Worm (Caenorhabditis elegans) whole organism, L1 larva: ENCODE data around the gene cey-1.
A peak's percentile ranks its signal among the peaks of the same experiment; 100 is the strongest.

ENCODE experiments used
- C16A3.4 ChIP-seq: fragments of 150-350 bp; optimal IDR thresholded peaks from 2 replicates; lab custom pipeline; 2014; ENCODE audit warnings: missing biosample characterization, missing genetic modification characterization
- C34B4.2 ChIP-seq: sonication (generic microtip); optimal IDR thresholded peaks from 2 replicates; lab custom pipeline; 2017; ENCODE audit warnings: mild to moderate bottlenecking, missing genetic modification characterization, missing compliant biosample characterization
- F16B12.6 ChIP-seq: fragments of 150-350 bp; optimal IDR thresholded peaks from 2 replicates; lab custom pipeline; 2014; ENCODE audit warnings: missing biosample characterization, missing genetic modification characterization
- aha-1 ChIP-seq: fragments of 150-350 bp; optimal IDR thresholded peaks from 2 replicates; lab custom pipeline; 2014; ENCODE audit warnings: missing biosample characterization, missing genetic modification characterization
- alr-1 ChIP-seq: fragments of 200-800 bp; sonication (Bioruptor generic); optimal IDR thresholded peaks from 2 replicates; lab custom pipeline; 2018; ENCODE audit warnings: borderline replicate concordance, mild to moderate bottlenecking, missing genetic modification characterization, missing compliant biosample characterization
- ama-1 ChIP-seq: fragments of 150-350 bp; optimal IDR thresholded peaks from 2 replicates; lab custom pipeline; 2014
- blmp-1 ChIP-seq: fragments of 150-350 bp; optimal IDR thresholded peaks from 2 replicates; lab custom pipeline; 2014; ENCODE audit warnings: missing biosample characterization, missing genetic modification characterization
- ceh-63 ChIP-seq: fragments of 200-800 bp; sonication (Bioruptor generic); optimal IDR thresholded peaks from 2 replicates; lab custom pipeline; 2018; ENCODE audit warnings: mild to moderate bottlenecking, missing genetic modification characterization, missing compliant biosample characterization
- ceh-82 ChIP-seq, 3 experiments: fragments of 150-350 bp in 1 of 3; sonication (generic microtip) in 2 of 3; optimal IDR thresholded peaks; 2 replicates each; lab custom pipeline; 2014 to 2017; ENCODE audit warnings: missing biosample characterization in 3 of 3, missing genetic modification characterization in 3 of 3
- ceh-88 ChIP-seq: fragments of 200-800 bp; sonication (Bioruptor generic); IDR thresholded peaks from 2 replicates; pipeline ENCODE4 v1.3.6; 2022; ENCODE audit warnings: missing genetic modification characterization, missing compliant biosample characterization
- ceh-90 ChIP-seq: sonication (generic microtip); optimal IDR thresholded peaks from 2 replicates; lab custom pipeline; 2016; ENCODE audit warnings: missing genetic modification characterization, missing compliant biosample characterization
- ces-1 ChIP-seq: fragments of 150-350 bp; optimal IDR thresholded peaks from 2 replicates; lab custom pipeline; 2014; ENCODE audit warnings: missing biosample characterization, missing genetic modification reagents, missing genetic modification characterization
- dpl-1 ChIP-seq, 3 experiments: fragments of 150-350 bp in 2 of 3; sonication (generic microtip) in 1 of 3; optimal IDR thresholded peaks; 2 replicates each; lab custom pipeline; 2014 to 2017; ENCODE audit warnings: missing biosample characterization in 3 of 3, missing genetic modification characterization in 3 of 3, missing genetic modification reagents in 3 of 3
- dsc-1 ChIP-seq: sonication (generic microtip); optimal IDR thresholded peaks from 2 replicates; lab custom pipeline; 2016; ENCODE audit warnings: mild to moderate bottlenecking, missing genetic modification characterization, missing compliant biosample characterization
- elt-2 ChIP-seq: sonication (generic microtip); optimal IDR thresholded peaks from 2 replicates; lab custom pipeline; 2016; ENCODE audit warnings: missing genetic modification characterization, mild to moderate bottlenecking, inconsistent platforms, missing compliant biosample characterization, missing genetic modification reagents
- ets-5 ChIP-seq: fragments of 200-800 bp; sonication (Bioruptor generic); IDR thresholded peaks from 2 replicates; pipeline ENCODE4 v1.3.6; 2022; ENCODE audit warnings: missing genetic modification characterization, missing compliant biosample characterization
- fkh-10 ChIP-seq: sonication (generic microtip); optimal IDR thresholded peaks from 2 replicates; lab custom pipeline; 2017; ENCODE audit warnings: missing biosample characterization, missing genetic modification reagents, missing genetic modification characterization
- fkh-4 ChIP-seq: sonication (generic microtip); optimal IDR thresholded peaks from 2 replicates; lab custom pipeline; 2016; ENCODE audit warnings: missing compliant biosample characterization, missing genetic modification characterization, borderline replicate concordance
- hlh-17 ChIP-seq: fragments of 200-800 bp; sonication (Bioruptor generic); optimal IDR thresholded peaks from 2 replicates; lab custom pipeline; 2018; ENCODE audit warnings: missing genetic modification characterization, mild to moderate bottlenecking, missing compliant biosample characterization, moderate library complexity, borderline replicate concordance
- hpl-2 ChIP-seq: fragments of 150-350 bp; optimal IDR thresholded peaks from 2 replicates; lab custom pipeline; 2014; ENCODE audit warnings: missing biosample characterization, missing genetic modification reagents, missing genetic modification characterization
- irx-1 ChIP-seq: sonication (generic microtip); optimal IDR thresholded peaks from 2 replicates; lab custom pipeline; 2016; ENCODE audit warnings: missing genetic modification characterization, missing compliant biosample characterization
- isw-1 ChIP-seq: fragments of 200-800 bp; sonication (Bioruptor generic); IDR thresholded peaks from 2 replicates; pipeline ENCODE4 v1.3.6; 2022; ENCODE audit warnings: missing genetic modification characterization, missing compliant biosample characterization
- lin-15B ChIP-seq: fragments of 150-350 bp; sonication (generic microtip); optimal IDR thresholded peaks from 3 replicates; lab custom pipeline; 2014; ENCODE audit warnings: missing biosample characterization, missing genetic modification characterization
- lin-35 ChIP-seq, 2 experiments: fragments of 150-350 bp; optimal IDR thresholded peaks; 2 replicates each; lab custom pipeline; 2014; ENCODE audit warnings: missing biosample characterization in 2 of 2, missing genetic modification characterization in 2 of 2, missing genetic modification reagents in 2 of 2
- lin-39 ChIP-seq: fragments of 150-350 bp; optimal IDR thresholded peaks from 2 replicates; lab custom pipeline; 2014; ENCODE audit warnings: missing biosample characterization, missing genetic modification reagents, missing genetic modification characterization
- lsy-2 ChIP-seq, 2 experiments: fragments of 150-350 bp; optimal IDR thresholded peaks; 2 replicates each; lab custom pipeline; 2014; ENCODE audit warnings: missing biosample characterization in 2 of 2, missing genetic modification characterization in 2 of 2
- mab-9 ChIP-seq: fragments of 200-800 bp; sonication (Bioruptor generic); IDR thresholded peaks from 2 replicates; pipeline ENCODE4 v1.3.6; 2022; ENCODE audit warnings: missing genetic modification reagents, missing genetic modification characterization, missing compliant biosample characterization
- mdl-1 ChIP-seq, 2 experiments: fragments of 150-350 bp; optimal IDR thresholded peaks; 2 replicates each; lab custom pipeline; 2014 to 2017; ENCODE audit warnings: missing biosample characterization in 2 of 2, missing genetic modification characterization in 2 of 2, inconsistent platforms in 1 of 2
- nhr-20 ChIP-seq: sonication (generic microtip); optimal IDR thresholded peaks from 2 replicates; lab custom pipeline; 2016; ENCODE audit warnings: mild to moderate bottlenecking, missing genetic modification characterization, missing compliant biosample characterization
- nhr-28 ChIP-seq: fragments of 150-350 bp; optimal IDR thresholded peaks from 2 replicates; lab custom pipeline; 2014; ENCODE audit warnings: missing biosample characterization, missing genetic modification characterization
- nhr-47 ChIP-seq: sonication (generic microtip); optimal IDR thresholded peaks from 2 replicates; lab custom pipeline; 2016; ENCODE audit warnings: mild to moderate bottlenecking, missing genetic modification characterization, moderate library complexity, missing compliant biosample characterization
- nhr-71 ChIP-seq: sonication (generic microtip); optimal IDR thresholded peaks from 2 replicates; lab custom pipeline; 2016; ENCODE audit warnings: mild to moderate bottlenecking, missing genetic modification characterization, moderate library complexity, missing compliant biosample characterization
- nhr-77 ChIP-seq: fragments of 150-350 bp; optimal IDR thresholded peaks from 2 replicates; lab custom pipeline; 2014; ENCODE audit warnings: missing biosample characterization, missing genetic modification characterization
- nhr-84 ChIP-seq: sonication (generic microtip); optimal IDR thresholded peaks from 2 replicates; lab custom pipeline; 2017; ENCODE audit warnings: missing biosample characterization, missing genetic modification characterization
- nhr-90 ChIP-seq: sonication (generic microtip); optimal IDR thresholded peaks from 2 replicates; lab custom pipeline; 2016; ENCODE audit warnings: mild to moderate bottlenecking, missing genetic modification characterization, missing compliant biosample characterization; ENCODE audit not compliant: poor library complexity
- pag-3 ChIP-seq: sonication (generic microtip); optimal IDR thresholded peaks from 2 replicates; lab custom pipeline; 2017; ENCODE audit warnings: missing genetic modification characterization, mild to moderate bottlenecking, missing compliant biosample characterization, antibody characterized with exemption, borderline replicate concordance; ENCODE audit not compliant: insufficient read depth
- pax-3 ChIP-seq: fragments of 200-800 bp; sonication (Bioruptor generic); optimal IDR thresholded peaks from 2 replicates; lab custom pipeline; 2018; ENCODE audit warnings: mild to moderate bottlenecking, missing genetic modification characterization, moderate library complexity, missing compliant biosample characterization
- skn-1 ChIP-seq: fragments of 150-350 bp; optimal IDR thresholded peaks from 2 replicates; lab custom pipeline; 2014; ENCODE audit warnings: missing biosample characterization, missing genetic modification characterization
- sox-4 ChIP-seq: sonication (generic microtip); optimal IDR thresholded peaks from 2 replicates; lab custom pipeline; 2016; ENCODE audit warnings: missing genetic modification characterization, missing compliant biosample characterization
- sptf-1 ChIP-seq: fragments of 150-350 bp; optimal IDR thresholded peaks from 2 replicates; lab custom pipeline; 2014; ENCODE audit warnings: missing biosample characterization, missing genetic modification characterization
- sup-37 ChIP-seq: fragments of 200-800 bp; sonication (Bioruptor generic); optimal IDR thresholded peaks from 2 replicates; lab custom pipeline; 2018; ENCODE audit warnings: mild to moderate bottlenecking, missing genetic modification characterization, missing compliant biosample characterization
- swsn-7 ChIP-seq: sonication (generic microtip); optimal IDR thresholded peaks from 2 replicates; lab custom pipeline; 2016; ENCODE audit warnings: missing genetic modification characterization, missing compliant biosample characterization
- tlp-1 ChIP-seq: fragments of 150-350 bp; optimal IDR thresholded peaks from 2 replicates; lab custom pipeline; 2014; ENCODE audit warnings: missing biosample characterization, missing genetic modification characterization
- unc-130 ChIP-seq: fragments of 150-350 bp; optimal IDR thresholded peaks from 2 replicates; lab custom pipeline; 2017; ENCODE audit warnings: missing biosample characterization, missing genetic modification characterization, inconsistent platforms
- unc-30 ChIP-seq: sonication (generic microtip); optimal IDR thresholded peaks from 2 replicates; lab custom pipeline; 2017; ENCODE audit warnings: missing biosample characterization, missing genetic modification characterization
- unc-62 ChIP-seq: fragments of 150-350 bp; optimal IDR thresholded peaks from 2 replicates; lab custom pipeline; 2014; ENCODE audit warnings: missing biosample characterization, missing genetic modification reagents, missing genetic modification characterization
- vab-15 ChIP-seq: sonication (generic microtip); optimal IDR thresholded peaks from 2 replicates; lab custom pipeline; 2017; ENCODE audit warnings: missing genotype, mild to moderate bottlenecking, missing genetic modification characterization, missing compliant biosample characterization
- ztf-11 ChIP-seq, 2 experiments: sonication (generic microtip); optimal IDR thresholded peaks; 2 replicates each; lab custom pipeline; 2016 to 2017; ENCODE audit warnings: missing genetic modification characterization in 2 of 2, missing biosample characterization in 1 of 2, missing compliant biosample characterization in 1 of 2
- ztf-4 ChIP-seq: fragments of 150-350 bp; optimal IDR thresholded peaks from 2 replicates; lab custom pipeline; 2014; ENCODE audit warnings: missing biosample characterization, missing genetic modification characterization

Gene cey-1

DNA sequence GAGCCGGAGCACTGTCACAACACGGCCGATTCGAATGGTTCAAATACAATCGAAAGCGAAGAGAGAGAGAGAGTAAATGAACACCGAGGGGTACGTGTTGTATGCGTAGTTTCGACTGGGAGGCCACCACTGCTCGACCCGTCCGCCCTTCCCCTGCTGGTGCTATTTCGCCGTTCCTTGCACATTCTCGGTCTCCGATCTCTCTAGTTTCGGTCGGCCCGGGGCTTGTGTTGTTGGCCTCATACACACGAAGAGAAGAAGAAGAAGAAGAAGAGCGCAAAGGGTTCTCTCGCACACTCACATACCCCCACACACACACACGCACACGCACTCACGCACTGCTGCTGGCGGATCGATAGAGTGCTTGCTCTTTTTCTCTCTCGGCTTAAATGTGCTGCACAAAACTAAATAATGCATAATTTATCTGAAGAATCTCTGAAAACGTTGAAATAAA is 1.9 kb upstream of the cey-1 start (continued):
- TF ChIP-seq fkh-4 (tag; lab: Kevin White, UChicago): no peak
- peak; percentile 26 for TF ChIP-seq elt-2 (tag; lab: Kevin White, UChicago)
- TF ChIP-seq vab-15 (tag; lab: Kevin White, UChicago): no peak
- peak; percentile 36 for TF ChIP-seq F16B12.6 (tag; lab: Kevin White, UChicago)
- TF ChIP-seq ceh-90: no peak
- no peak for TF ChIP-seq unc-30
- no peak for TF ChIP-seq hlh-17
- no peak for TF ChIP-seq unc-62 (GFP tag; lab: Kevin White, UChicago)
- TF ChIP-seq alr-1 (tag; lab: Kevin White, UChicago): no peak
- peak; percentile 30; the same call in 1 of the 2 replicates for TF ChIP-seq isw-1
- TF ChIP-seq lin-35 (GFP tag; optimal IDR thresholded peaks at IDR 0.05; lab: Kevin White, UChicago): peak; percentile 62 to 66
- no peak for TF ChIP-seq ces-1 (GFP tag; lab: Kevin White, UChicago)
- no peak for TF ChIP-seq sox-4 (tag; lab: Kevin White, UChicago)
- no peak for TF ChIP-seq ztf-4 (tag; lab: Kevin White, UChicago)
- peak; percentile 32 to 43 (median 35) for TF ChIP-seq dpl-1 (GFP tag; optimal IDR thresholded peaks at IDR 0.05; lab: Kevin White, UChicago)
- TF ChIP-seq tlp-1 (tag; lab: Kevin White, UChicago): no peak
- TF ChIP-seq mdl-1 (tag; optimal IDR thresholded peaks at IDR 0.05; lab: Kevin White, UChicago): peak in 1 of 2 experiments; percentile 28
- TF ChIP-seq skn-1 (tag; lab: Kevin White, UChicago): peak; percentile 46
- TF ChIP-seq dsc-1 (tag; lab: Kevin White, UChicago): peak; percentile 56
- TF ChIP-seq lsy-2 (tag; optimal IDR thresholded peaks at IDR 0.05; lab: Kevin White, UChicago): peak; percentile 59 to 77
- no peak for TF ChIP-seq nhr-28 (tag; lab: Kevin White, UChicago)
- peak; percentile 78 for TF ChIP-seq nhr-71 (tag; lab: Kevin White, UChicago)
- no peak for TF ChIP-seq sup-37 (GFP tag; lab: Kevin White, UChicago)
- TF ChIP-seq pag-3 (tag; lab: Kevin White, UChicago): peak; percentile 12
- TF ChIP-seq nhr-77: peak; percentile 52
- no peak for TF ChIP-seq ets-5 (GFP tag; lab: Robert Waterston, UW)
- TF ChIP-seq ama-1 (lab: Kevin White, UChicago): no peak
- TF ChIP-seq lin-15B: no peak
- peak; percentile 25 for TF ChIP-seq irx-1 (tag; lab: Kevin White, UChicago)
- no peak for TF ChIP-seq ceh-88 (GFP tag; lab: Robert Waterston, UW)
- TF ChIP-seq ztf-11 (tag; optimal IDR thresholded peaks at IDR 0.05; lab: Kevin White, UChicago): peak in 1 of 2 experiments; percentile 5
- no peak for TF ChIP-seq sptf-1 (tag; lab: Kevin White, UChicago)
- TF ChIP-seq nhr-47 (tag; lab: Kevin White, UChicago): peak; percentile 68
- peak; percentile 22 for TF ChIP-seq nhr-90
- TF ChIP-seq aha-1 (tag; lab: Kevin White, UChicago): no peak
- no peak for TF ChIP-seq blmp-1 (tag; lab: Kevin White, UChicago)
- no peak for TF ChIP-seq lin-39 (tag; lab: Kevin White, UChicago)
- peak; percentile 68 for TF ChIP-seq nhr-20
- TF ChIP-seq ceh-63 (GFP tag; lab: Kevin White, UChicago): no peak
- no peak for TF ChIP-seq C34B4.2 (tag; lab: Kevin White, UChicago)
- TF ChIP-seq mab-9 (GFP tag; lab: Robert Waterston, UW): 0 out of 2 replicates have a peak, but pooled peaks have one; percentile 50
- TF ChIP-seq swsn-7 (tag; lab: Kevin White, UChicago): peak; percentile 67
- TF ChIP-seq C16A3.4 (tag; lab: Kevin White, UChicago): peak; percentile 51
- TF ChIP-seq fkh-10: peak; percentile 60
- peak in 2 of 3 experiments; percentile 45 to 84 for TF ChIP-seq ceh-82 (tag; optimal IDR thresholded peaks at IDR 0.05; lab: Kevin White, UChicago)
- peak; percentile 6 for TF ChIP-seq hpl-2 (GFP tag; lab: Kevin White, UChicago)
- TF ChIP-seq nhr-84: no peak
- peak; percentile 45 for TF ChIP-seq unc-130 (tag; lab: Kevin White, UChicago)
- peak; percentile 1 for TF ChIP-seq pax-3
